Worm (Caenorhabditis elegans) whole organism, young adult: ENCODE results near the gene pitr-2.

Experiments used
- Y53F4B.3 ChIP-seq: fragments of 200-800 bp; sonication (Bioruptor generic); IDR thresholded peaks from 2 replicates; pipeline ENCODE4 v1.3.6; 2022; ENCODE audit warnings: missing genetic modification reagents, missing genetic modification characterization, missing compliant biosample characterization
- ZK185.1 ChIP-seq: sonication (generic microtip); optimal IDR thresholded peaks from 2 replicates; lab custom pipeline; 2016; ENCODE audit warnings: mild to moderate bottlenecking, missing genetic modification characterization, missing compliant biosample characterization; ENCODE audit not compliant: poor library complexity, severe bottlenecking
- efl-1 ChIP-seq: fragments of 150-350 bp; optimal IDR thresholded peaks from 2 replicates; lab custom pipeline; 2014; ENCODE audit warnings: missing biosample characterization, missing genetic modification reagents, missing genetic modification characterization
- egl-18 ChIP-seq: fragments of 200-800 bp; sonication (Bioruptor generic); IDR thresholded peaks from 2 replicates; pipeline ENCODE4 v1.3.6; 2022; ENCODE audit warnings: missing genetic modification reagents, missing genetic modification characterization, missing compliant biosample characterization
- let-526 ChIP-seq: fragments of 200-800 bp; sonication (Bioruptor generic); IDR thresholded peaks from 2 replicates; pipeline ENCODE4 v1.3.6; 2022; ENCODE audit warnings: missing genetic modification reagents, missing genetic modification characterization, missing compliant biosample characterization
- nfya-1 ChIP-seq: sonication (generic microtip); optimal IDR thresholded peaks from 2 replicates; lab custom pipeline; 2017; ENCODE audit warnings: antibody characterized with exemption, missing compliant biosample characterization, missing genetic modification characterization, borderline replicate concordance; ENCODE audit not compliant: insufficient read depth
- nhr-90 ChIP-seq: sonication (generic microtip); optimal IDR thresholded peaks from 2 replicates; lab custom pipeline; 2016; ENCODE audit warnings: missing genotype, mild to moderate bottlenecking, missing genetic modification characterization, missing compliant biosample characterization
- pha-4 ChIP-seq: fragments of 150-350 bp; sonication (generic microtip); optimal IDR thresholded peaks from 2 replicates; lab custom pipeline; 2014; ENCODE audit warnings: missing biosample characterization, missing genetic modification reagents, missing genetic modification characterization
- unc-62 ChIP-seq: fragments of 150-350 bp; optimal IDR thresholded peaks from 2 replicates; lab custom pipeline; 2014; ENCODE audit warnings: missing biosample characterization, missing genetic modification reagents, missing genetic modification characterization

DNA sequence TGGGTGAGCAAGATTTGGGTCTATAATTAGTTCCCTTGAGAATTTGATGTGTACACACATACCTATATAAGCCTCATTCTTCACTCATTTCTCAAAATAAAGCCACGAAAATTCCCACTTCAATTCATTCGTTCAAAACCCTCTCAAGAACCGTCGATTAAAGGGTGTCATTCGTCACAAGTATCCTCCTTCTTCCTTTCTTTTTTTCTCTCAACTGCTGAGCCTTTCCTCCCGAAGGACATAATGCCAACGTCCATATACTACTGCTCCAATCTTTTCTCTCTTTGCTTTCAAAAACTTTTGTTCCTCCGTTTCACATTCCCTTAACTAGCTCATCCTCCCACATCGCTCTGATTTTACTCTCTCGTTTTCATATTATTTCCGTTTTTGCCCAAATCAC lies 45.3 kb downstream of the pitr-2 start, which contains the start of gene T27E4.1:
- TF ChIP-seq Y53F4B.3 (GFP tag; lab: Robert Waterston, UW) (no peak), ZK185.1 (tag; lab: Kevin White, UChicago) (no peak), let-526 (GFP tag; lab: Robert Waterston, UW) (no peak), egl-18 (no peak), efl-1 (GFP tag; lab: Kevin White, UChicago) (no peak), nhr-90 (no peak), pha-4 (tag; lab: Kevin White, UChicago) (no peak), nfya-1 (tag; lab: Kevin White, UChicago) (no peak), unc-62 (GFP tag; lab: Kevin White, UChicago) (no peak)
